Worm (Caenorhabditis elegans): ENCODE results near the gene cor-1.
A peak's percentile ranks its signal among the peaks of the same experiment; 100 is the strongest.

Gene cor-1

DNA sequence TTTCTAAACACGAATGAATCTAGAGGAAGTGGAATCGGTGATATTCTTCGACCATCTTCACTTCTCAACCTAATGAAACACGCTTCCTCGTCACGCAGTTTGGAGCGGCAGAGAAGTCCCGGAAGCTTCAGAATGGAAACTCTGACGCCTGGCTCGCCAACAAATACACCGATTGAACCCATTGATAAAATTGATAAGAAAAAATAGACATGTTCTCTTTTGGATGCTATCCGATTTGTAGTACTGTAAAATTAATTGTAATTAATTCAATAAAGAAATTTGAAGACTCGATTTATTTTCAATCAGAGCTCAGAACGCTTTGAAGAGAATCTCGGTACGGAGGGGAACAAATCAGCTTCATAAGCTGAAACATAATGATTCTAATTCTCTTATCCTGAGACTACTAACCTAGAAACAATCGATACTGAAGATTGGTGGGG, 34.4 kb upstream of the cor-1 start (continued):
- TF ChIP-seq nhr-6 (tag; optimal IDR thresholded peaks at IDR 0.05) (no peak), vab-7 (GFP tag; IDR thresholded peaks at IDR 0.05) (no peak), gei-8 (GFP tag; optimal IDR thresholded peaks at IDR 0.05) (peak; percentile 52), nhr-25 (tag; optimal IDR thresholded peaks at IDR 0.05; ENCODE audit: borderline replicate concordance, insufficient read depth) (peak; percentile 69), pqm-1 (tag; optimal IDR thresholded peaks at IDR 0.05) (no peak), Y75B8A.6 (GFP tag; IDR thresholded peaks at IDR 0.05) (peak; percentile 93), dmd-9 (GFP tag; IDR thresholded peaks at IDR 0.05) (peak; percentile 77), ZK337.2 (GFP tag; IDR thresholded peaks at IDR 0.05) (0 out of 2 replicates have a peak, but pooled peaks have one; percentile 25), skn-1 (tag; optimal IDR thresholded peaks at IDR 0.05) (no peak), F49E8.2 (tag; optimal IDR thresholded peaks at IDR 0.05; ENCODE audit: borderline replicate concordance) (peak; percentile 19), fkh-10 (GFP tag; optimal IDR thresholded peaks at IDR 0.05) (no peak), dve-1 (tag; optimal IDR thresholded peaks at IDR 0.05; ENCODE audit: insufficient read depth) (peak; percentile 87), mdl-1 (tag; optimal IDR thresholded peaks at IDR 0.05) (no peak), lin-15B (tag; optimal IDR thresholded peaks at IDR 0.05) (no peak), cey-2 (tag; optimal IDR thresholded peaks at IDR 0.05; ENCODE audit: borderline replicate concordance, insufficient read depth) (no peak), hlh-11 (tag; optimal IDR thresholded peaks at IDR 0.05) (peak; percentile 74), sdz-12 (GFP tag; optimal IDR thresholded peaks at IDR 0.05) (peak; percentile 86), spr-3 (GFP tag; optimal IDR thresholded peaks at IDR 0.05) (peak; percentile 80), unc-62 (GFP tag; optimal IDR thresholded peaks at IDR 0.05 in 1 of 2) (no peak), unc-62 (tag; optimal IDR thresholded peaks at IDR 0.05) (no peak), ces-1 (GFP tag; optimal IDR thresholded peaks at IDR 0.05) (no peak), spr-1 (tag; optimal IDR thresholded peaks at IDR 0.05) (peak; percentile 56), Y105C5A.15 (GFP tag; IDR thresholded peaks at IDR 0.05) (peak; percentile 90), jun-1 (tag; optimal IDR thresholded peaks at IDR 0.05) (peak; percentile 49), lsy-2 (tag; optimal IDR thresholded peaks at IDR 0.05) (peak; percentile 5 to 74), ztf-7 (tag; optimal IDR thresholded peaks at IDR 0.05) (no peak), snpc-4 (tag; optimal IDR thresholded peaks at IDR 0.05) (no peak), hmg-1.1 (GFP tag; IDR thresholded peaks at IDR 0.05) (peak; percentile 43; the same call in 1 of the 2 replicates), D1046.2 (GFP tag; IDR thresholded peaks at IDR 0.05) (peak; percentile 81; the same call in 1 of the 2 replicates), daf-8 (GFP tag; IDR thresholded peaks at IDR 0.05) (no peak), mxl-3 (GFP tag; optimal IDR thresholded peaks at IDR 0.05) (no peak), nhr-111 (GFP tag; optimal IDR thresholded peaks at IDR 0.05) (no peak), mdt-29 (GFP tag; IDR thresholded peaks at IDR 0.05) (peak; percentile 64), lin-13 (GFP tag; optimal IDR thresholded peaks at IDR 0.05) (peak; percentile 43), tra-1 (GFP tag; IDR thresholded peaks at IDR 0.05) (peak; percentile 50), mes-2 (tag; optimal IDR thresholded peaks at IDR 0.05; ENCODE audit: poor library complexity, severe bottlenecking) (peak; percentile 49), zip-11 (GFP tag; IDR thresholded peaks at IDR 0.05) (no peak), ceh-20 (GFP tag; IDR thresholded peaks at IDR 0.05) (peak; percentile 58; the same call in 1 of the 2 replicates), dpl-1 (GFP tag; optimal IDR thresholded peaks at IDR 0.05) (no peak), F26F4.8 (GFP tag; conservative IDR thresholded peaks at IDR 0.05) (0 out of 2 replicates have a peak, but pooled peaks have one; percentile 48), php-3 (GFP tag; IDR thresholded peaks at IDR 0.05) (0 out of 2 replicates have a peak, but pooled peaks have one; percentile 63), dmd-8 (GFP tag; IDR thresholded peaks at IDR 0.05) (0 out of 2 replicates have a peak, but pooled peaks have one; percentile 37), T20F7.1 (GFP tag; optimal IDR thresholded peaks at IDR 0.05) (no peak), F10B5.3 (tag; optimal IDR thresholded peaks at IDR 0.05) (peak; percentile 33), nhr-41 (GFP tag; IDR thresholded peaks at IDR 0.05) (0 out of 2 replicates have a peak, but pooled peaks have one; percentile 19), nhr-237 (tag; optimal IDR thresholded peaks at IDR 0.05) (no peak), rbr-2 (tag; optimal IDR thresholded peaks at IDR 0.05) (peak; percentile 17), saeg-2 (GFP tag; IDR thresholded peaks at IDR 0.05) (0 out of 2 replicates have a peak, but pooled peaks have one; percentile 43), daf-19 (GFP tag; conservative IDR thresholded peaks at IDR 0.05) (no peak), hif-1 (tag; optimal IDR thresholded peaks at IDR 0.05) (peak in 1 of 2 experiments; percentile 21)
